Fruit fly (Drosophila melanogaster): ENCODE measurements around the gene CG9135.

Gene CG9135

dm6 chr2L:6082157-6082645 lies 31.6 kb downstream of the CG9135 start, which contains the start of gene Kr-h1 (continued):
- TF ChIP-seq sug (tag; optimal IDR thresholded peaks at IDR 0.05) (peak; percentile 75), CG11560 (tag; IDR thresholded peaks at IDR 0.05) (no peak), Hr78 (GFP tag; optimal IDR thresholded peaks at IDR 0.05) (no peak), lab (GFP tag; optimal IDR thresholded peaks at IDR 0.05) (no peak), CG34224 (GFP tag; IDR thresholded peaks at IDR 0.05; ENCODE audit: partially characterized antibody) (peak; percentile 39; the same call in 1 of the 3 replicates), psq (GFP tag; optimal IDR thresholded peaks at IDR 0.05) (no peak), CG7963 (GFP tag; IDR thresholded peaks at IDR 0.05; ENCODE audit: partially characterized antibody) (no peak), CG1647 (GFP tag; optimal IDR thresholded peaks at IDR 0.05) (no peak), kni (GFP tag; optimal IDR thresholded peaks at IDR 0.05) (no peak), dimm (GFP tag; IDR thresholded peaks at IDR 0.05) (no peak), chn (GFP tag; optimal IDR thresholded peaks at IDR 0.05) (no peak), wek (GFP tag; optimal IDR thresholded peaks at IDR 0.05) (no peak), CG13424 (tag; optimal IDR thresholded peaks at IDR 0.05) (no peak), CG31441 (GFP tag; IDR thresholded peaks at IDR 0.05) (no peak), crp (GFP tag; optimal IDR thresholded peaks at IDR 0.05) (no peak), CG4617 (GFP tag; optimal IDR thresholded peaks at IDR 0.05; ENCODE audit: borderline replicate concordance) (no peak), Spps (tag; optimal IDR thresholded peaks at IDR 0.05) (no peak), tll (GFP tag; optimal IDR thresholded peaks at IDR 0.05) (no peak), CG2889 (GFP tag; IDR thresholded peaks at IDR 0.05) (no peak), CG11504 (tag; optimal IDR thresholded peaks at IDR 0.05) (no peak), sd (tag; optimal IDR thresholded peaks at IDR 0.05) (peak; percentile 65), CG1529 (GFP tag; optimal IDR thresholded peaks at IDR 0.05) (no peak), ftz-f1 (GFP tag; optimal IDR thresholded peaks at IDR 0.05) (peak; percentile 44), CG8388 (GFP tag; optimal IDR thresholded peaks at IDR 0.05) (no peak), CG14965 (GFP tag; optimal IDR thresholded peaks at IDR 0.05; ENCODE audit: borderline replicate concordance) (no peak), CG12071 (GFP tag; optimal IDR thresholded peaks at IDR 0.05) (no peak), CG43689 (GFP tag; IDR thresholded peaks at IDR 0.05) (no peak), CG17186 (GFP tag; optimal IDR thresholded peaks at IDR 0.05) (no peak), tgo (GFP tag; IDR thresholded peaks at IDR 0.05) (no peak), CG17912 (GFP tag; optimal IDR thresholded peaks at IDR 0.05) (no peak), fd64A (GFP tag; optimal IDR thresholded peaks at IDR 0.05) (no peak), CG9797 (GFP tag; optimal IDR thresholded peaks at IDR 0.05) (no peak), C15 (GFP tag; IDR thresholded peaks at IDR 0.05) (no peak), grn (GFP tag; optimal IDR thresholded peaks at IDR 0.05) (peak; percentile 46), tin (GFP tag; optimal IDR thresholded peaks at IDR 0.05) (no peak), stc (GFP tag; IDR thresholded peaks at IDR 0.05) (0 out of 2 replicates have a peak, but pooled peaks have one; percentile 21), Blimp-1 (GFP tag; optimal IDR thresholded peaks at IDR 0.05) (peak; percentile 37), CG7357 (GFP tag; IDR thresholded peaks at IDR 0.05) (no peak), CG34422 (GFP tag; IDR thresholded peaks at IDR 0.05) (peak; percentile 26; the same call in 1 of the 3 replicates), cg (GFP tag; optimal IDR thresholded peaks at IDR 0.05) (peak; percentile 67), CG6175 (GFP tag; IDR thresholded peaks at IDR 0.05) (peak; percentile 80; the same call in 2 of the 3 replicates), tio (GFP tag; optimal IDR thresholded peaks at IDR 0.05) (no peak), CG12155 (GFP tag; optimal IDR thresholded peaks at IDR 0.05) (peak; percentile 72), CG12769 (tag; optimal IDR thresholded peaks at IDR 0.05) (peak; percentile 11), gsb-n (tag; optimal IDR thresholded peaks at IDR 0.05) (no peak), CG16813 (GFP tag; IDR thresholded peaks at IDR 0.05; ENCODE audit: partially characterized antibody) (no peak), CG11695 (GFP tag; IDR thresholded peaks at IDR 0.05) (no peak), Hmx (GFP tag; optimal IDR thresholded peaks at IDR 0.05) (no peak), slbo (GFP tag; IDR thresholded peaks at IDR 0.05) (no peak), cad (GFP tag; optimal IDR thresholded peaks at IDR 0.05) (no peak)
